Fruit fly (Drosophila melanogaster): Measurements from ENCODE around the gene CG15022.

dm6 chr3L:4501406-4501805 is 41.3 kb upstream of the CG15022 start:
- TF ChIP-seq CG12104 (GFP tag; optimal IDR thresholded peaks at IDR 0.05) (no peak), Gug (GFP tag; IDR thresholded peaks at IDR 0.05) (no peak), usp (GFP tag; optimal IDR thresholded peaks at IDR 0.05) (no peak), HmgD (GFP tag; optimal IDR thresholded peaks at IDR 0.05) (no peak), D (optimal IDR thresholded peaks at IDR 0.05) (no peak), D (GFP tag; optimal IDR thresholded peaks at IDR 0.05) (no peak), CG4707 (GFP tag; optimal IDR thresholded peaks at IDR 0.05) (no peak), chn (GFP tag; optimal IDR thresholded peaks at IDR 0.05) (no peak), lola (GFP tag; optimal IDR thresholded peaks at IDR 0.05) (no peak), Med (GFP tag) (no peak)
